Fruit fly (Drosophila melanogaster): ENCODE data around the gene AP-1sigma.
A peak's percentile ranks its signal among the peaks of the same experiment; 100 is the strongest.

dm6 chr3R:23969449-23969848 is 11.0 kb downstream of the AP-1sigma start:
- TF ChIP-seq CG34367 (tag; optimal IDR thresholded peaks at IDR 0.05) = no peak
- TF ChIP-seq CG9948 (tag; optimal IDR thresholded peaks at IDR 0.05) = no peak
- TF ChIP-seq rn (GFP tag; IDR thresholded peaks at IDR 0.05) = no peak
- TF ChIP-seq CG17806 (tag; optimal IDR thresholded peaks at IDR 0.05) = no peak
- no peak for TF ChIP-seq CG15710 (tag; optimal IDR thresholded peaks at IDR 0.05)
- TF ChIP-seq CG8301 (tag; optimal IDR thresholded peaks at IDR 0.05) = no peak
- no peak for TF ChIP-seq Snoo (tag; optimal IDR thresholded peaks at IDR 0.05)
- peak; percentile 69 for TF ChIP-seq EcR (GFP tag; optimal IDR thresholded peaks at IDR 0.05)
- TF ChIP-seq CG4496 (GFP tag; IDR thresholded peaks at IDR 0.05) = no peak
- no peak for TF ChIP-seq gl (tag; optimal IDR thresholded peaks at IDR 0.05)
- no peak for TF ChIP-seq Pif1B (GFP tag; optimal IDR thresholded peaks at IDR 0.05)
- TF ChIP-seq CG8159 (tag; optimal IDR thresholded peaks at IDR 0.05) = no peak
- TF ChIP-seq fd96Ca (GFP tag; IDR thresholded peaks at IDR 0.05) = no peak
